Worm (Caenorhabditis elegans) whole organism, early embryonic: ENCODE data around the gene ZK1248.11.

Experiments used
- ama-1 ChIP-seq: fragments of 150-350 bp; optimal IDR thresholded peaks from 2 replicates; lab custom pipeline; 2014
- ceh-13 ChIP-seq: fragments of 200-800 bp; sonication (Bioruptor generic); optimal IDR thresholded peaks from 2 replicates; lab custom pipeline; 2018; ENCODE audit warnings: mild to moderate bottlenecking, missing genetic modification characterization, missing compliant biosample characterization
- ceh-36 ChIP-seq: sonication (generic microtip); optimal IDR thresholded peaks from 2 replicates; lab custom pipeline; 2016; ENCODE audit warnings: missing genetic modification characterization, inconsistent platforms, missing compliant biosample characterization
- ets-7 ChIP-seq: sonication (generic microtip); optimal IDR thresholded peaks from 2 replicates; lab custom pipeline; 2016; ENCODE audit warnings: missing genotype, missing genetic modification characterization, missing compliant biosample characterization
- hmg-4 ChIP-seq: fragments of 200-800 bp; sonication (Bioruptor generic); optimal IDR thresholded peaks from 2 replicates; lab custom pipeline; 2018; ENCODE audit warnings: mild to moderate bottlenecking, missing genetic modification characterization, missing compliant biosample characterization
- hnd-1 ChIP-seq: sonication (generic microtip); optimal IDR thresholded peaks from 2 replicates; lab custom pipeline; 2016; ENCODE audit warnings: missing genetic modification characterization, missing compliant biosample characterization
- scrt-1 ChIP-seq: fragments of 200-800 bp; sonication (Bioruptor generic); IDR thresholded peaks from 2 replicates; pipeline ENCODE4 v1.3.6; 2022; ENCODE audit warnings: missing genetic modification characterization, missing compliant biosample characterization
- tbx-11 ChIP-seq: fragments of 200-800 bp; sonication (Bioruptor generic); IDR thresholded peaks from 2 replicates; pipeline ENCODE4 v1.3.6; 2022; ENCODE audit warnings: missing genetic modification characterization, missing compliant biosample characterization
- tbx-37 ChIP-seq: fragments of 200-800 bp; sonication (Bioruptor generic); conservative IDR thresholded peaks from 2 replicates; pipeline ENCODE4 v1.3.6; 2022; ENCODE audit warnings: missing genetic modification reagents, missing genetic modification characterization, missing compliant biosample characterization

ce11 chrII:5820282-5820762, 8.1 kb downstream of the ZK1248.11 start, which contains the start of gene ehs-1:
- TF ChIP-seq ama-1 (lab: Kevin White, UChicago): no peak
- TF ChIP-seq tbx-11 (GFP tag; lab: Robert Waterston, UW): no peak
- TF ChIP-seq hmg-4: no peak
- TF ChIP-seq scrt-1 (GFP tag; lab: Robert Waterston, UW): no peak
- no peak for TF ChIP-seq hnd-1 (tag; lab: Kevin White, UChicago)
- TF ChIP-seq ets-7 (tag; lab: Kevin White, UChicago): no peak
- no peak for TF ChIP-seq tbx-37 (GFP tag; lab: Robert Waterston, UW)
- TF ChIP-seq ceh-36: no peak
- no peak for TF ChIP-seq ceh-13 (GFP tag; lab: Kevin White, UChicago)
